Fruit fly (Drosophila melanogaster) whole organism, wandering third instar larva: ENCODE results near the gene Edg78E.
A peak's percentile ranks its signal among the peaks of the same experiment; 100 is the strongest.

Experiments
- Abd-B ChIP-seq: fragments of >200 bp; optimal IDR thresholded peaks from 2 replicates; lab custom pipeline; 2017; ENCODE audit warnings: missing biosample characterization, missing genetic modification characterization
- CG32264 ChIP-seq: fragments of 200-800 bp; sonication (Bioruptor generic); optimal IDR thresholded peaks from 2 replicates; lab custom pipeline; 2016; ENCODE audit warnings: missing biosample characterization, missing genetic modification characterization
- CG9705 ChIP-seq: fragments of 200-800 bp; sonication (Bioruptor generic); optimal IDR thresholded peaks from 2 replicates; lab custom pipeline; 2018; ENCODE audit warnings: missing biosample characterization, mild to moderate bottlenecking, missing genetic modification characterization
- CrebA ChIP-seq: fragments of 200-800 bp; sonication (Bioruptor generic); optimal IDR thresholded peaks from 2 replicates; lab custom pipeline; 2016; ENCODE audit warnings: missing biosample characterization, mild to moderate bottlenecking, missing genetic modification characterization, borderline replicate concordance
- Dfd ChIP-seq: fragments of >200 bp; optimal IDR thresholded peaks from 2 replicates; lab custom pipeline; 2017; ENCODE audit warnings: missing biosample characterization, missing genetic modification characterization
- Dif ChIP-seq: fragments of 200-275, 200-300 bp; sonication (Bioruptor generic); optimal IDR thresholded peaks from 2 replicates; lab custom pipeline; 2018; ENCODE audit warnings: missing biosample characterization, missing genetic modification characterization; ENCODE audit not compliant: partially characterized antibody
- GATAd ChIP-seq: sonication (Bioruptor generic); optimal IDR thresholded peaks from 2 replicates; lab custom pipeline; 2016; ENCODE audit warnings: missing biosample characterization, missing genetic modification characterization
- HLH106 ChIP-seq: fragments of 200-800 bp; optimal IDR thresholded peaks from 3 replicates; lab custom pipeline; 2019; ENCODE audit warnings: missing biosample characterization, mild to moderate bottlenecking, missing genetic modification characterization, moderate library complexity
- Hnf4 ChIP-seq: fragments of 200-800 bp; sonication (Bioruptor generic); optimal IDR thresholded peaks from 2 replicates; lab custom pipeline; 2016; ENCODE audit warnings: missing biosample characterization, mild to moderate bottlenecking, missing genetic modification characterization
- Hr78 ChIP-seq: fragments of >200 bp; optimal IDR thresholded peaks from 2 replicates; lab custom pipeline; 2017; ENCODE audit warnings: missing biosample characterization, missing genetic modification characterization
- Hr83 ChIP-seq: fragments of 200-300 bp; sonication (Bioruptor generic); optimal IDR thresholded peaks from 2 replicates; lab custom pipeline; 2016; ENCODE audit warnings: missing biosample characterization, mild to moderate bottlenecking, missing genetic modification characterization, moderate library complexity; ENCODE audit not compliant: poor library complexity, severe bottlenecking
- Jra ChIP-seq: sonication (Bioruptor generic); optimal IDR thresholded peaks from 2 replicates; lab custom pipeline; 2016; ENCODE audit warnings: missing biosample characterization, missing genetic modification characterization
- Mio ChIP-seq: sonication (Bioruptor generic); optimal IDR thresholded peaks from 2 replicates; lab custom pipeline; 2016; ENCODE audit warnings: missing biosample characterization, missing genetic modification characterization
- Myc ChIP-seq: fragments of >200 bp; optimal IDR thresholded peaks from 2 replicates; lab custom pipeline; 2017
- N ChIP-seq: fragments of >200 bp; optimal IDR thresholded peaks from 2 replicates; lab custom pipeline; 2018; ENCODE audit warnings: missing biosample characterization, missing external identifiers, missing genetic modification characterization
- OdsH ChIP-seq: fragments of 200-800 bp; sonication (Bioruptor generic); optimal IDR thresholded peaks from 2 replicates; lab custom pipeline; 2016; ENCODE audit warnings: missing biosample characterization, mild to moderate bottlenecking, missing genetic modification characterization
- Rel ChIP-seq, 2 experiments: fragments of 200-800 bp; sonication (Bioruptor generic) in 1 of 2; optimal IDR thresholded peaks; 2 replicates in 1 of 2; 3 replicates in 1 of 2; lab custom pipeline; 2016 to 2019; ENCODE audit warnings: mild to moderate bottlenecking in 2 of 2, missing biosample characterization in 2 of 2, missing genetic modification characterization in 2 of 2, moderate library complexity in 1 of 2
- Sp1 ChIP-seq: fragments of 200-800 bp; sonication (Bioruptor generic); optimal IDR thresholded peaks from 3 replicates; lab custom pipeline; 2019; ENCODE audit warnings: missing biosample characterization, mild to moderate bottlenecking, missing genetic modification characterization, moderate library complexity
- Vsx2 ChIP-seq: fragments of 200-300, 225-300 bp; sonication (Bioruptor generic); optimal IDR thresholded peaks from 2 replicates; lab custom pipeline; 2018; ENCODE audit warnings: missing biosample characterization, missing genetic modification characterization; ENCODE audit not compliant: partially characterized antibody
- br ChIP-seq: fragments of 200-800 bp; sonication (Bioruptor generic); optimal IDR thresholded peaks from 2 replicates; lab custom pipeline; 2016; ENCODE audit warnings: missing biosample characterization, missing genetic modification characterization
- brk ChIP-seq: fragments of 200-800 bp; sonication (Bioruptor generic); optimal IDR thresholded peaks from 2 replicates; lab custom pipeline; 2016; ENCODE audit warnings: missing biosample characterization, mild to moderate bottlenecking, missing genetic modification characterization
- dl ChIP-seq, 2 experiments: fragments of 175-275, 200-275 bp in 1 of 2; fragments of 200-275 bp in 1 of 2; sonication (Bioruptor generic); optimal IDR thresholded peaks; lab custom pipeline; 2018; ENCODE audit warnings: mild to moderate bottlenecking in 2 of 2, missing biosample characterization in 2 of 2, missing genetic modification characterization in 2 of 2, moderate library complexity in 2 of 2; ENCODE audit not compliant: partially characterized antibody in 2 of 2, insufficient read depth in 1 of 2
- dmrt93B ChIP-seq: fragments of 200-800 bp; sonication (Bioruptor generic); optimal IDR thresholded peaks from 2 replicates; lab custom pipeline; 2018; ENCODE audit warnings: missing biosample characterization, mild to moderate bottlenecking, missing genetic modification characterization
- dsf ChIP-seq: sonication (Bioruptor generic); optimal IDR thresholded peaks from 2 replicates; lab custom pipeline; 2016; ENCODE audit warnings: missing biosample characterization, missing genetic modification characterization, borderline replicate concordance
- ey ChIP-seq: fragments of 200-800 bp; sonication (Bioruptor generic); optimal IDR thresholded peaks from 2 replicates; lab custom pipeline; 2016; ENCODE audit warnings: missing biosample characterization, missing genetic modification characterization
- foxo ChIP-seq, 2 experiments: fragments of 200-800 bp; sonication (Bioruptor generic); optimal IDR thresholded peaks; 2 replicates in 1 of 2; 3 replicates in 1 of 2; lab custom pipeline; 2016 to 2017; ENCODE audit warnings: missing biosample characterization in 2 of 2, missing genetic modification characterization in 2 of 2
- fru ChIP-seq: fragments of 200-800 bp; sonication (Bioruptor generic); optimal IDR thresholded peaks from 3 replicates; lab custom pipeline; 2016; ENCODE audit warnings: missing biosample characterization, mild to moderate bottlenecking, missing genetic modification characterization
- h ChIP-seq: fragments of 200-800 bp; sonication (Bioruptor generic); optimal IDR thresholded peaks from 3 replicates; lab custom pipeline; 2016; ENCODE audit warnings: missing biosample characterization, mild to moderate bottlenecking, missing genetic modification characterization
- jim ChIP-seq: fragments of 175-275, 200-325 bp; sonication (Bioruptor generic); optimal IDR thresholded peaks from 2 replicates; lab custom pipeline; 2016; ENCODE audit warnings: missing biosample characterization, mild to moderate bottlenecking, missing genetic modification characterization
- lola ChIP-seq: fragments of >200 bp; optimal IDR thresholded peaks from 2 replicates; lab custom pipeline; 2017; ENCODE audit warnings: missing biosample characterization, missing genetic modification characterization
- pan ChIP-seq: fragments of >200 bp; optimal IDR thresholded peaks from 2 replicates; lab custom pipeline; 2017
- psq ChIP-seq: fragments of 200-800 bp; sonication (Bioruptor generic); optimal IDR thresholded peaks from 3 replicates; lab custom pipeline; 2017; ENCODE audit warnings: missing biosample characterization, mild to moderate bottlenecking, missing genetic modification characterization, moderate library complexity
- rgr ChIP-seq: fragments of 200-800 bp; sonication (Bioruptor generic); optimal IDR thresholded peaks from 3 replicates; lab custom pipeline; 2016; ENCODE audit warnings: missing biosample characterization, mild to moderate bottlenecking, missing genetic modification characterization
- sage ChIP-seq: fragments of 200-800 bp; sonication (Bioruptor generic); optimal IDR thresholded peaks from 2 replicates; lab custom pipeline; 2016; ENCODE audit warnings: missing biosample characterization, mild to moderate bottlenecking, missing genetic modification characterization
- sv ChIP-seq: fragments of 200-800 bp; sonication (Bioruptor generic); optimal IDR thresholded peaks from 3 replicates; lab custom pipeline; 2016; ENCODE audit warnings: missing biosample characterization, missing genetic modification characterization
- tai ChIP-seq: sonication (Bioruptor generic); optimal IDR thresholded peaks from 2 replicates; lab custom pipeline; 2016; ENCODE audit warnings: missing biosample characterization, missing genetic modification characterization
- usp ChIP-seq: fragments of >200 bp; optimal IDR thresholded peaks from 2 replicates; lab custom pipeline; 2017; ENCODE audit warnings: missing biosample characterization, missing genetic modification characterization
- woc ChIP-seq: sonication (Bioruptor generic); optimal IDR thresholded peaks from 2 replicates; lab custom pipeline; 2016; ENCODE audit warnings: missing biosample characterization, mild to moderate bottlenecking, missing genetic modification characterization

Gene Edg78E

DNA sequence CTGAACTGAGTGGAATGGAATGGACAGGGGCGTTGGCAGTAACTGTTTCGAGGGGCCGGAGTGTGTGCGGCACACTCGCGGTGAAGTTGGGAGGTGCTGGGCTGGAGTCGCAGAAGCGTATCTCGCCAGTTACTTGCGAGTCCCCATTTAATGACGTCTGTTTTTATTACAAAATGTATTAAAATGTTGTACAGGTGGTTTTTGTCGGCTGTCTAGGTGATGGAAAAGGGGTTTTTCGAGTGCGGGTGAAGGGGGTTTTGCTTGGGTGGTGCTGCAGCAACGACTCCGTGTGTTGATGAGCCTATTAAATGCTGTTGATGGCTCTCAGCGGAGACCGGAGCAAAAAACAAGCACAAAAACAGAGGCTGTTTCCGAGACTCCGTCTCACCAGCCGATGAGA, 46.2 kb downstream of the Edg78E start:
- no peak for TF ChIP-seq CG32264 (GFP tag; lab: Kevin White, UChicago)
- TF ChIP-seq Myc (lab: Kevin White, UChicago), result no peak
- no peak for TF ChIP-seq N
- no peak for TF ChIP-seq Mio (GFP tag; lab: Kevin White, UChicago)
- TF ChIP-seq foxo (GFP tag; optimal IDR thresholded peaks at IDR 0.05; lab: Kevin White, UChicago), result peak in 1 of 2 experiments; percentile 57
- no peak for TF ChIP-seq GATAd (GFP tag; lab: Kevin White, UChicago)
- TF ChIP-seq rgr (GFP tag; lab: Kevin White, UChicago), result peak; percentile 51
- no peak for TF ChIP-seq lola (GFP tag; lab: Kevin White, UChicago)
- TF ChIP-seq Hnf4 (GFP tag; lab: Kevin White, UChicago), result peak; percentile 21
- no peak for TF ChIP-seq Dfd
- TF ChIP-seq Rel (GFP tag; optimal IDR thresholded peaks at IDR 0.05; lab: Kevin White, UChicago), result no peak
- no peak for TF ChIP-seq Rel (tag; optimal IDR thresholded peaks at IDR 0.05; lab: Kevin White, UChicago)
- peak; percentile 41 for TF ChIP-seq woc (GFP tag; lab: Kevin White, UChicago)
- no peak for TF ChIP-seq dl (GFP tag; optimal IDR thresholded peaks at IDR 0.05; lab: Kevin White, UChicago; ENCODE audit: insufficient read depth in 1 of 2, partially characterized antibody in 2 of 2)
- TF ChIP-seq Vsx2 (GFP tag; lab: Kevin White, UChicago), result no peak
- TF ChIP-seq HLH106 (tag; lab: Kevin White, UChicago), result peak; percentile 37
- no peak for TF ChIP-seq Jra (GFP tag; lab: Kevin White, UChicago)
- TF ChIP-seq usp (GFP tag; lab: Kevin White, UChicago), result no peak
- no peak for TF ChIP-seq CrebA (GFP tag; lab: Kevin White, UChicago)
- no peak for TF ChIP-seq Hr83 (GFP tag; lab: Kevin White, UChicago)
- no peak for TF ChIP-seq jim
- TF ChIP-seq sv (GFP tag; lab: Kevin White, UChicago), result no peak
- peak; percentile 61 for TF ChIP-seq h (GFP tag; lab: Kevin White, UChicago)
- TF ChIP-seq ey (GFP tag; lab: Kevin White, UChicago), result peak; percentile 49
- TF ChIP-seq dmrt93B (GFP tag; lab: Kevin White, UChicago), result peak; percentile 10
- TF ChIP-seq fru (GFP tag; lab: Kevin White, UChicago), result peak; percentile 70
- TF ChIP-seq tai (GFP tag; lab: Kevin White, UChicago), result no peak
- TF ChIP-seq psq (GFP tag; lab: Kevin White, UChicago), result peak; percentile 33
- no peak for TF ChIP-seq sage (GFP tag; lab: Kevin White, UChicago)
- TF ChIP-seq brk (GFP tag; lab: Kevin White, UChicago), result no peak
- TF ChIP-seq Sp1, result peak; percentile 24
- TF ChIP-seq br (GFP tag; lab: Kevin White, UChicago), result peak; percentile 64
- no peak for TF ChIP-seq Dif (GFP tag; lab: Kevin White, UChicago)
- no peak for TF ChIP-seq dsf
- no peak for TF ChIP-seq Abd-B
- TF ChIP-seq CG9705, result no peak
- TF ChIP-seq Hr78, result no peak
- TF ChIP-seq pan (lab: Kevin White, UChicago), result no peak
- TF ChIP-seq OdsH (GFP tag; lab: Kevin White, UChicago), result peak; percentile 40
